Worm (Caenorhabditis elegans) whole organism, L2 larva: ENCODE data around the gene mrpl-44.

Source experiments
- crh-2 ChIP-seq: sonication (generic microtip); optimal IDR thresholded peaks from 2 replicates; lab custom pipeline; 2017; ENCODE audit warnings: missing biosample characterization, missing genetic modification characterization
- fos-1 ChIP-seq: fragments of 150-350 bp; optimal IDR thresholded peaks from 2 replicates; lab custom pipeline; 2014; ENCODE audit warnings: missing biosample characterization, missing genetic modification characterization
- nhr-12 ChIP-seq: fragments of 150-350 bp; optimal IDR thresholded peaks from 2 replicates; lab custom pipeline; 2014; ENCODE audit warnings: missing biosample characterization, missing genetic modification characterization
- sem-4 ChIP-seq: fragments of 150-350 bp; optimal IDR thresholded peaks from 2 replicates; lab custom pipeline; 2014; ENCODE audit warnings: missing biosample characterization, missing genetic modification reagents, missing genetic modification characterization
- sma-3 ChIP-seq: sonication (generic microtip); optimal IDR thresholded peaks from 2 replicates; lab custom pipeline; 2016; ENCODE audit warnings: missing genetic modification reagents, missing genetic modification characterization, missing compliant biosample characterization
- sma-9 ChIP-seq, 2 experiments: fragments of 150-350 bp in 1 of 2; sonication (generic microtip) in 1 of 2; optimal IDR thresholded peaks; 2 replicates each; lab custom pipeline; 2014 to 2016; ENCODE audit warnings: missing genetic modification characterization in 2 of 2, mild to moderate bottlenecking in 1 of 2, missing biosample characterization in 1 of 2, missing compliant biosample characterization in 1 of 2, missing genetic modification reagents in 1 of 2, moderate library complexity in 1 of 2
- ztf-4 ChIP-seq: fragments of 150-350 bp; optimal IDR thresholded peaks from 2 replicates; lab custom pipeline; 2014; ENCODE audit warnings: missing biosample characterization, missing genetic modification characterization

The mrpl-44 gene

DNA sequence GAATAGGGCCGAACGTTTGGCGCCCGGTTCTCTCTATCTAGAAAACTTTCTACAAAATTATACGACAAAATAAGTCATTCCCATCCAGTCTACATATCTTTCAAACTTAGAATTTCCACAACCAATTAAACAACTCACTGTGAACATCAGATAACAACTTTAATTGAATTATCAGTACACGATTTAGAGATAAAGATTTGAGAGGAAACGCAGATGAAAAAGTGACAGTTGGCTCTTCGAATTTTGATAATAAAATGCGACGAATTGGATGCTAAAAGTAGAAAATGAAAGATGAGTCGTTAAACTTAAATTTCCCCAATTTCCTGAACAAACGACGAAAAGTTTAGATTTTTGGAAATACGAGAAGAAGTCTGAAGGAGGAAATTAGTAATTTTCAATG is 54.1 kb downstream of the mrpl-44 start:
- TF ChIP-seq fos-1 (peak; percentile 75), crh-2 (peak; percentile 33), sma-3 (GFP tag; lab: Kevin White, UChicago) (no peak), sem-4 (tag; lab: Kevin White, UChicago) (no peak), sma-9 (GFP tag; optimal IDR thresholded peaks at IDR 0.05; lab: Kevin White, UChicago) (no peak), sma-9 (tag; optimal IDR thresholded peaks at IDR 0.05; lab: Kevin White, UChicago) (no peak), nhr-12 (tag; lab: Kevin White, UChicago) (no peak), ztf-4 (no peak)
